Worm (Caenorhabditis elegans) whole organism, mixed stage, embryonic: ENCODE data around the gene gars-1.

ENCODE experiments used
- M03D4.4 ChIP-seq: sonication (generic microtip); optimal IDR thresholded peaks from 2 replicates; lab custom pipeline; 2017; ENCODE audit warnings: mild to moderate bottlenecking, missing genetic modification characterization, missing compliant biosample characterization
- bed-3 ChIP-seq: fragments of 200-800 bp; sonication (Bioruptor generic); optimal IDR thresholded peaks from 3 replicates; lab custom pipeline; 2018; ENCODE audit warnings: mild to moderate bottlenecking, missing genetic modification characterization, moderate library complexity, missing compliant biosample characterization
- blmp-1 ChIP-seq: fragments of 150-350 bp; optimal IDR thresholded peaks from 2 replicates; lab custom pipeline; 2014; ENCODE audit warnings: missing biosample characterization, missing genetic modification characterization
- ceh-39 ChIP-seq: fragments of 150-350 bp; optimal IDR thresholded peaks from 2 replicates; lab custom pipeline; 2014; ENCODE audit warnings: missing biosample characterization, missing genetic modification characterization
- ceh-43 ChIP-seq: fragments of 200-800 bp; sonication (Bioruptor generic); optimal IDR thresholded peaks from 2 replicates; lab custom pipeline; 2018; ENCODE audit warnings: mild to moderate bottlenecking, missing genetic modification characterization, moderate library complexity, missing compliant biosample characterization
- ceh-83 ChIP-seq: fragments of 200-800 bp; sonication (Bioruptor generic); optimal IDR thresholded peaks from 2 replicates; lab custom pipeline; 2018; ENCODE audit warnings: mild to moderate bottlenecking, missing genetic modification characterization, missing compliant biosample characterization
- ces-1 ChIP-seq: fragments of 150-350 bp; optimal IDR thresholded peaks from 2 replicates; lab custom pipeline; 2014; ENCODE audit warnings: missing biosample characterization, missing genetic modification reagents, missing genetic modification characterization
- cnd-1 ChIP-seq: fragments of 200-800 bp; sonication (Bioruptor generic); optimal IDR thresholded peaks from 2 replicates; lab custom pipeline; 2018; ENCODE audit warnings: mild to moderate bottlenecking, missing genetic modification characterization, missing compliant biosample characterization
- drap-1 ChIP-seq: fragments of 200-800 bp; sonication (Bioruptor generic); optimal IDR thresholded peaks from 3 replicates; lab custom pipeline; 2018; ENCODE audit warnings: mild to moderate bottlenecking, missing genetic modification characterization, missing compliant biosample characterization
- elt-1 ChIP-seq: sonication (generic microtip); optimal IDR thresholded peaks from 2 replicates; lab custom pipeline; 2017; ENCODE audit warnings: missing genetic modification characterization, mild to moderate bottlenecking, missing compliant biosample characterization, antibody characterized with exemption, moderate library complexity, borderline replicate concordance; ENCODE audit not compliant: insufficient read depth
- flh-1 ChIP-seq: fragments of 200-800 bp; sonication (Bioruptor generic); optimal IDR thresholded peaks from 2 replicates; lab custom pipeline; 2018; ENCODE audit warnings: mild to moderate bottlenecking, missing genetic modification characterization, moderate library complexity, missing compliant biosample characterization
- ham-2 ChIP-seq: fragments of 200-800 bp; sonication (Bioruptor generic); optimal IDR thresholded peaks from 2 replicates; lab custom pipeline; 2018; ENCODE audit warnings: mild to moderate bottlenecking, missing genetic modification characterization, missing compliant biosample characterization
- hlh-1 ChIP-seq: fragments of 150-350 bp; optimal IDR thresholded peaks from 2 replicates; lab custom pipeline; 2014; ENCODE audit warnings: missing biosample characterization, missing genetic modification reagents, missing genetic modification characterization
- lin-13 ChIP-seq: fragments of 150-350 bp; optimal IDR thresholded peaks from 2 replicates; lab custom pipeline; 2014; ENCODE audit warnings: missing biosample characterization, missing genetic modification characterization
- lin-32 ChIP-seq: fragments of 200-800 bp; sonication (Bioruptor generic); optimal IDR thresholded peaks from 2 replicates; lab custom pipeline; 2018; ENCODE audit warnings: mild to moderate bottlenecking, missing genetic modification characterization, missing compliant biosample characterization
- lsy-2 ChIP-seq: fragments of 150-350 bp; optimal IDR thresholded peaks from 2 replicates; lab custom pipeline; 2014; ENCODE audit warnings: missing biosample characterization, missing genetic modification characterization
- mep-1 ChIP-seq: fragments of 150-350 bp; optimal IDR thresholded peaks from 2 replicates; lab custom pipeline; 2017; ENCODE audit warnings: missing biosample characterization, missing genetic modification reagents, missing genetic modification characterization, inconsistent platforms
- mls-2 ChIP-seq: sonication (generic microtip); optimal IDR thresholded peaks from 2 replicates; lab custom pipeline; 2016; ENCODE audit warnings: mild to moderate bottlenecking, missing genetic modification characterization, moderate library complexity, missing compliant biosample characterization
- nhr-12 ChIP-seq: fragments of 150-350 bp; optimal IDR thresholded peaks from 2 replicates; lab custom pipeline; 2014; ENCODE audit warnings: missing biosample characterization, missing genetic modification characterization
- nhr-2 ChIP-seq: fragments of 150-350 bp; optimal IDR thresholded peaks from 2 replicates; lab custom pipeline; 2014; ENCODE audit warnings: missing biosample characterization, missing genetic modification characterization
- nhr-28 ChIP-seq: fragments of 150-350 bp; optimal IDR thresholded peaks from 2 replicates; lab custom pipeline; 2014; ENCODE audit warnings: missing biosample characterization, missing genetic modification characterization
- nhr-76 ChIP-seq: sonication (generic microtip); optimal IDR thresholded peaks from 2 replicates; lab custom pipeline; 2017; ENCODE audit warnings: missing biosample characterization, missing genetic modification characterization
- pha-4 ChIP-seq: fragments of 150-350 bp; optimal IDR thresholded peaks from 2 replicates; lab custom pipeline; 2018; ENCODE audit warnings: missing biosample characterization, missing genetic modification reagents, missing genetic modification characterization
- sem-2 ChIP-seq: fragments of 200-800 bp; sonication (Bioruptor generic); optimal IDR thresholded peaks from 2 replicates; lab custom pipeline; 2018; ENCODE audit warnings: mild to moderate bottlenecking, missing genetic modification characterization, missing compliant biosample characterization
- sptf-1 ChIP-seq: sonication (generic microtip); optimal IDR thresholded peaks from 2 replicates; lab custom pipeline; 2017; ENCODE audit warnings: mild to moderate bottlenecking, missing genetic modification characterization, moderate library complexity, missing compliant biosample characterization
- unc-62 ChIP-seq: fragments of 150-350 bp; optimal IDR thresholded peaks from 2 replicates; lab custom pipeline; 2014; ENCODE audit warnings: missing biosample characterization, missing genetic modification reagents, missing genetic modification characterization
- zip-8 ChIP-seq: fragments of 150-350 bp; optimal IDR thresholded peaks from 2 replicates; lab custom pipeline; 2014; ENCODE audit warnings: missing biosample characterization, missing genetic modification characterization
- ztf-11 ChIP-seq: fragments of 150-350 bp; optimal IDR thresholded peaks from 2 replicates; lab custom pipeline; 2014; ENCODE audit warnings: missing biosample characterization, missing genetic modification characterization

Gene gars-1

DNA sequence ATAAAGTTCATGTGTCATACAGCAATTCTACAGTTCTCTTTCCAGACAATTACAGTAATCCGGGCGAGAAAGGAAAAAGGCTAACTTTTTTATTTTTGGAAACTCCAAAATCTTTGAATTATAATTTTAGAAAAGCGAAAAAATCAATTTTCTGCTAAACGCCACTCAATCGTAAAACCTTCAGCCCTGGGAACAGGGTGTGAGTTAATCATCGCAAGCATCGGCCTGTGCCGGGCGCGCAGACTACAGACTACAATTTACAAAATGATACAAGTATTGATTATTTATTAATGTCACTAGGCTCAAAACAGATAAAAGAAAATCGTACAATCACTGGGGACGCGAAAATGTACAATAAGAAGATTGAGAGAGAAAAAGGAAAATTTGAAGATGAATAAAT is 32.8 kb downstream of the gars-1 start:
- no peak for TF ChIP-seq elt-1
- TF ChIP-seq ceh-43 (GFP tag; lab: Kevin White, UChicago): no peak
- no peak for TF ChIP-seq nhr-76 (tag; lab: Kevin White, UChicago)
- no peak for TF ChIP-seq sptf-1
- no peak for TF ChIP-seq nhr-2
- TF ChIP-seq pha-4: no peak
- TF ChIP-seq drap-1 (GFP tag; lab: Kevin White, UChicago): no peak
- TF ChIP-seq mls-2 (tag; lab: Kevin White, UChicago): no peak
- TF ChIP-seq, all 35 proteins: peak for 0

DNA sequence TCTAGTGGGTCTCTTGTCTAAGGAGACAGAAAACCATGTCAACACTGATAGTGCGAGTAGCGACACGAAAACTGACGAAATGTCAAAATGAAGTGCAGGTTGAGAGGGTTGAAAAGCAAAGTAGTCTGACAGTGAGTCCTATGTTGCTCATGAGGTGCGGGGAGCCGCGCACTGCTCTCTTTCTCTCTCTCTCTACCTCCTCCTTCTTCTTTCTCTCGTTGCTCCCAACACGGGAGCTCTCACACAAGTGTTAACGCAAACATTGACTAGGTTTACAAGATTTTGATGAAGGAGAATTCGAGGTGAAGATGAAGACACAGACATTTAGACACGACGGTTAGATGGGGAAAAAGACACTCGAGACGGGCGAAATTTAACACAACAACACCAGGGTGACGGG is 34.2 kb downstream of the gars-1 start:
- no peak for TF ChIP-seq zip-8 (tag; lab: Kevin White, UChicago)
- TF ChIP-seq mep-1: no peak
- TF ChIP-seq sptf-1: no peak
- no peak for TF ChIP-seq pha-4

ce11 chrIII:5126988-5127387 is 36.4 kb downstream of the gars-1 start:
- no peak for TF ChIP-seq ztf-11 (tag; lab: Kevin White, UChicago)
- peak; percentile 79 for TF ChIP-seq nhr-2

DNA sequence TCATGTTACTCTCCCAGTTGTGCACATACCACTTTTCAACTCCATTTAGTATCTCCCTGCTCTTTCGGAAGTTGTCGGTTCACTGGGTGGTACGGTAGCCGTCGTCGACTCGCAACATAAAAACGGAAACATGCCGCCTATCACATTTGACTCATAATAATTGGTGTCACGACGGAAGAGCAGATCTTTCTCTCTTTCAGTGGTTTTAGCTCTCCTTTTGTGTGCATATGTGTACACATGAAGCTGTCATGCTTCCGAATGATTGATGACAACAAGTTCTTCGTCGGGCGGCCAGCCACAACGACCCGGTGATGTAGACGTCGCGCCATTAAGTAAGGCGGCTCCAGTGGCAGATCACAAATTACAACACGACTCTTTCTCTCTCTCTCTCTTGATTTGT is 37.7 kb downstream of the gars-1 start:
- no peak for TF ChIP-seq M03D4.4 (tag; lab: Kevin White, UChicago)
- TF ChIP-seq hlh-1 (tag; lab: Kevin White, UChicago): no peak
- no peak for TF ChIP-seq nhr-28 (tag; lab: Kevin White, UChicago)
- no peak for TF ChIP-seq sptf-1
- no peak for TF ChIP-seq nhr-12 (tag; lab: Kevin White, UChicago)
- no peak for TF ChIP-seq cnd-1 (tag; lab: Kevin White, UChicago)
- no peak for TF ChIP-seq lsy-2 (tag; lab: Kevin White, UChicago)
- TF ChIP-seq lin-13 (tag; lab: Kevin White, UChicago): no peak
- TF ChIP-seq bed-3 (GFP tag; lab: Kevin White, UChicago): no peak
- TF ChIP-seq ceh-39: no peak
- TF ChIP-seq zip-8 (tag; lab: Kevin White, UChicago): no peak
- no peak for TF ChIP-seq ham-2 (GFP tag; lab: Kevin White, UChicago)
- TF ChIP-seq sem-2 (GFP tag; lab: Kevin White, UChicago): no peak
- no peak for TF ChIP-seq blmp-1 (tag; lab: Kevin White, UChicago)
- no peak for TF ChIP-seq mep-1
- no peak for TF ChIP-seq lin-32 (GFP tag; lab: Kevin White, UChicago)
- no peak for TF ChIP-seq pha-4
- TF ChIP-seq unc-62 (GFP tag; lab: Kevin White, UChicago): no peak
- TF ChIP-seq flh-1 (GFP tag; lab: Kevin White, UChicago): no peak
- no peak for TF ChIP-seq nhr-76 (tag; lab: Kevin White, UChicago)

ce11 chrIII:5124385-5124784 is 39.0 kb downstream of the gars-1 start:
- peak; percentile 42 for TF ChIP-seq unc-62 (GFP tag; lab: Kevin White, UChicago)
- TF ChIP-seq nhr-2: peak; percentile 33
- TF ChIP-seq lin-13 (tag; lab: Kevin White, UChicago): no peak
- TF ChIP-seq elt-1: peak; percentile 68
- no peak for TF ChIP-seq ceh-83 (GFP tag; lab: Kevin White, UChicago)

DNA sequence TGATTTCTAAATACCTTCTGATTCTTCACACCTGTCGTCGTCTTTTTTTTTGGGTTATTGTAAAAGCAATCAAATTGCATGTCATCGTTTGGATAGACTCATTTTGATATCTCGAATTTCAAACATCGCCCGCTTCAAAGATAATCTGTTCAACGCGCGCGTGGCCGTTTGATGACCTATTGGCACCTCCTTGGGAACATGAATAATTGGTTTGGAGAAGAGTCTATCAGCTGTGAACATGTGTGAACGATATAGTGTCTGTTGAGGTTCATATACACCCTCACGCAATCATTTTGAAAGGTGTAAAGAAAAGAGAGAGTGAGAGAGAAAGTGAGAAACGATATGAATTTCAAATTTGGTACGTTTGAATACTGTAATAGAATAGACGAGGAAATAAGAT is 42.8 kb downstream of the gars-1 start:
- no peak for TF ChIP-seq mep-1
- TF ChIP-seq sptf-1: no peak
- peak; percentile 84 for TF ChIP-seq lin-32 (GFP tag; lab: Kevin White, UChicago)
- peak; percentile 24 for TF ChIP-seq nhr-2
- no peak for TF ChIP-seq blmp-1 (tag; lab: Kevin White, UChicago)
- TF ChIP-seq zip-8 (tag; lab: Kevin White, UChicago): no peak
- TF ChIP-seq, all 35 proteins: peak for 2

ce11 chrIII:5119063-5119462 is 44.4 kb downstream of the gars-1 start:
- TF ChIP-seq nhr-28 (tag; lab: Kevin White, UChicago) (no peak), elt-1 (no peak), lin-13 (tag; lab: Kevin White, UChicago) (no peak), ces-1 (no peak), sem-2 (GFP tag; lab: Kevin White, UChicago) (no peak), mep-1 (no peak)
